Worm (Caenorhabditis elegans) whole organism, young adult: ENCODE measurements around the gene spp-20.

Source experiments
- B0019.2 ChIP-seq: fragments of 200-800 bp; sonication (Bioruptor generic); conservative IDR thresholded peaks from 2 replicates; pipeline ENCODE4 v1.3.6; 2022; ENCODE audit warnings: missing genetic modification reagents, missing genetic modification characterization, missing compliant biosample characterization
- B0261.1 ChIP-seq: sonication (generic microtip); optimal IDR thresholded peaks from 2 replicates; lab custom pipeline; 2016; ENCODE audit warnings: mild to moderate bottlenecking, missing genetic modification characterization, moderate library complexity, missing compliant biosample characterization
- C17E4.6 ChIP-seq: fragments of 200-800 bp; sonication (Bioruptor generic); IDR thresholded peaks from 2 replicates; pipeline ENCODE4 v1.3.6; 2022; ENCODE audit warnings: missing genetic modification reagents, missing genetic modification characterization, missing compliant biosample characterization
- F22D6.2 ChIP-seq: sonication (generic microtip); optimal IDR thresholded peaks from 2 replicates; lab custom pipeline; 2016; ENCODE audit warnings: mild to moderate bottlenecking, missing genetic modification characterization, missing compliant biosample characterization
- F33H1.4 ChIP-seq: fragments of 200-800 bp; sonication (Bioruptor generic); IDR thresholded peaks from 2 replicates; pipeline ENCODE4 v1.3.6; 2022; ENCODE audit warnings: missing genetic modification reagents, missing genetic modification characterization, missing compliant biosample characterization
- F39B2.1 ChIP-seq: fragments of 200-800 bp; sonication (Bioruptor generic); IDR thresholded peaks from 2 replicates; pipeline ENCODE4 v1.3.6; 2022; ENCODE audit warnings: missing genetic modification reagents, missing genetic modification characterization, missing compliant biosample characterization
- F57C9.4 ChIP-seq: sonication (generic microtip); optimal IDR thresholded peaks from 2 replicates; lab custom pipeline; 2017; ENCODE audit warnings: mild to moderate bottlenecking, missing genetic modification characterization, missing compliant biosample characterization
- K11D2.4 ChIP-seq: fragments of 200-800 bp; sonication (Bioruptor generic); IDR thresholded peaks from 2 replicates; pipeline ENCODE4 v1.3.6; 2022; ENCODE audit warnings: missing genetic modification reagents, missing genetic modification characterization, missing compliant biosample characterization
- T07F8.4 ChIP-seq: sonication (generic microtip); optimal IDR thresholded peaks from 2 replicates; lab custom pipeline; 2016; ENCODE audit warnings: mild to moderate bottlenecking, missing genetic modification characterization, moderate library complexity, missing compliant biosample characterization
- Y53F4B.3 ChIP-seq: fragments of 200-800 bp; sonication (Bioruptor generic); IDR thresholded peaks from 2 replicates; pipeline ENCODE4 v1.3.6; 2022; ENCODE audit warnings: missing genetic modification reagents, missing genetic modification characterization, missing compliant biosample characterization
- Y95B8A.8 ChIP-seq: fragments of 200-800 bp; sonication (Bioruptor generic); IDR thresholded peaks from 2 replicates; pipeline ENCODE4 v1.3.6; 2022; ENCODE audit warnings: missing genetic modification reagents, missing genetic modification characterization, missing compliant biosample characterization
- ama-1 ChIP-seq, 3 experiments: fragments of 150-350 bp in 1 of 3; sonication (generic microtip) in 2 of 3; optimal IDR thresholded peaks; 2 replicates each; lab custom pipeline; 2014 to 2018; ENCODE audit warnings: missing biosample characterization in 2 of 3, missing genetic modification characterization in 2 of 3, missing genetic modification reagents in 2 of 3
- aptf-2 ChIP-seq: fragments of 200-800 bp; sonication (Bioruptor generic); conservative IDR thresholded peaks from 2 replicates; pipeline ENCODE4 v1.3.6; 2022; ENCODE audit warnings: missing genetic modification reagents, missing genetic modification characterization, missing compliant biosample characterization
- athp-1 ChIP-seq: sonication (generic microtip); optimal IDR thresholded peaks from 2 replicates; lab custom pipeline; 2017; ENCODE audit warnings: mild to moderate bottlenecking, missing genetic modification characterization, missing compliant biosample characterization
- attf-3 ChIP-seq: fragments of 200-800 bp; sonication (Bioruptor generic); conservative IDR thresholded peaks from 2 replicates; pipeline ENCODE4 v1.3.6; 2022; ENCODE audit warnings: missing genetic modification reagents, missing genetic modification characterization, missing compliant biosample characterization
- attf-5 ChIP-seq: fragments of 200-800 bp; sonication (Bioruptor generic); optimal IDR thresholded peaks from 2 replicates; lab custom pipeline; 2018; ENCODE audit warnings: mild to moderate bottlenecking, missing genetic modification characterization, missing compliant biosample characterization
- bed-1 ChIP-seq: fragments of 200-800 bp; sonication (Bioruptor generic); IDR thresholded peaks from 2 replicates; pipeline ENCODE4 v1.3.6; 2022; ENCODE audit warnings: missing genetic modification reagents, missing genetic modification characterization, missing compliant biosample characterization
- bed-2 ChIP-seq: fragments of 200-800 bp; sonication (Bioruptor generic); IDR thresholded peaks from 2 replicates; pipeline ENCODE4 v1.3.6; 2022; ENCODE audit warnings: missing genetic modification reagents, missing genetic modification characterization, missing compliant biosample characterization
- cebp-1 ChIP-seq, 2 experiments: fragments of 200-800 bp in 1 of 2; sonication (Bioruptor generic) in 1 of 2; sonication (generic microtip) in 1 of 2; IDR thresholded peaks in 1 of 2; optimal IDR thresholded peaks in 1 of 2; 2 replicates each; pipeline versions ENCODE4 v1.3.6 to Lab custom; 2017 to 2022; ENCODE audit warnings: missing compliant biosample characterization in 2 of 2, missing genetic modification characterization in 2 of 2, mild to moderate bottlenecking in 1 of 2, missing genetic modification reagents in 1 of 2, moderate library complexity in 1 of 2
- ceh-40 ChIP-seq: fragments of 200-800 bp; sonication (Bioruptor generic); IDR thresholded peaks from 2 replicates; pipeline ENCODE4 v1.3.6; 2022; ENCODE audit warnings: missing genetic modification characterization, missing compliant biosample characterization
- ceh-79 ChIP-seq: sonication (generic microtip); optimal IDR thresholded peaks from 2 replicates; lab custom pipeline; 2017; ENCODE audit warnings: mild to moderate bottlenecking, missing genetic modification characterization, missing compliant biosample characterization
- efl-1 ChIP-seq: fragments of 150-350 bp; optimal IDR thresholded peaks from 2 replicates; lab custom pipeline; 2014; ENCODE audit warnings: missing biosample characterization, missing genetic modification reagents, missing genetic modification characterization
- egl-44 ChIP-seq: fragments of 200-800 bp; sonication (Bioruptor generic); IDR thresholded peaks from 2 replicates; pipeline ENCODE4 v1.3.6; 2022; ENCODE audit warnings: missing genetic modification reagents, missing genetic modification characterization, missing compliant biosample characterization
- egrh-3 ChIP-seq: fragments of 200-800 bp; sonication (Bioruptor generic); IDR thresholded peaks from 2 replicates; pipeline ENCODE4 v1.3.6; 2022; ENCODE audit warnings: missing genetic modification reagents, missing genetic modification characterization, missing compliant biosample characterization
- hrde-1 ChIP-seq: sonication (generic microtip); optimal IDR thresholded peaks from 2 replicates; lab custom pipeline; 2016; ENCODE audit warnings: missing genetic modification characterization, mild to moderate bottlenecking, missing compliant biosample characterization, moderate library complexity, missing genotype, missing genetic modification reagents, borderline replicate concordance
- let-526 ChIP-seq: fragments of 200-800 bp; sonication (Bioruptor generic); IDR thresholded peaks from 2 replicates; pipeline ENCODE4 v1.3.6; 2022; ENCODE audit warnings: missing genetic modification reagents, missing genetic modification characterization, missing compliant biosample characterization
- lin-35 ChIP-seq, 3 experiments: fragments of 150-350 bp in 2 of 3; sonication (generic microtip) in 1 of 3; optimal IDR thresholded peaks; 2 replicates each; lab custom pipeline; 2014 to 2018; ENCODE audit warnings: missing biosample characterization in 3 of 3, missing genetic modification characterization in 3 of 3, missing genetic modification reagents in 3 of 3
- madf-3 ChIP-seq: fragments of 200-800 bp; sonication (Bioruptor generic); IDR thresholded peaks from 2 replicates; pipeline ENCODE4 v1.3.6; 2022; ENCODE audit warnings: missing genetic modification reagents, missing genetic modification characterization, missing compliant biosample characterization
- madf-6 ChIP-seq: fragments of 200-800 bp; sonication (Bioruptor generic); IDR thresholded peaks from 2 replicates; pipeline ENCODE4 v1.3.6; 2022; ENCODE audit warnings: missing genetic modification reagents, missing genetic modification characterization, missing compliant biosample characterization
- madf-8 ChIP-seq: fragments of 200-800 bp; sonication (Bioruptor generic); conservative IDR thresholded peaks from 2 replicates; pipeline ENCODE4 v1.3.6; 2022; ENCODE audit warnings: missing genetic modification reagents, missing genetic modification characterization, missing compliant biosample characterization
- mcd-1 ChIP-seq: fragments of 200-800 bp; sonication (Bioruptor generic); IDR thresholded peaks from 2 replicates; pipeline ENCODE4 v1.3.6; 2022; ENCODE audit warnings: missing genetic modification reagents, missing genetic modification characterization, missing compliant biosample characterization
- nfya-2 ChIP-seq: fragments of 200-800 bp; sonication (Bioruptor generic); IDR thresholded peaks from 2 replicates; pipeline ENCODE4 v1.3.6; 2022; ENCODE audit warnings: missing genetic modification reagents, missing genetic modification characterization, missing compliant biosample characterization
- nhr-120 ChIP-seq: fragments of 200-800 bp; sonication (Bioruptor generic); IDR thresholded peaks from 2 replicates; pipeline ENCODE4 v1.3.6; 2022; ENCODE audit warnings: missing genetic modification characterization, missing compliant biosample characterization
- nhr-90 ChIP-seq: sonication (generic microtip); optimal IDR thresholded peaks from 2 replicates; lab custom pipeline; 2016; ENCODE audit warnings: missing genotype, mild to moderate bottlenecking, missing genetic modification characterization, missing compliant biosample characterization
- pha-4 ChIP-seq: fragments of 150-350 bp; sonication (generic microtip); optimal IDR thresholded peaks from 2 replicates; lab custom pipeline; 2014; ENCODE audit warnings: missing biosample characterization, missing genetic modification reagents, missing genetic modification characterization
- rcor-1 ChIP-seq: fragments of 200-800 bp; sonication (Bioruptor generic); IDR thresholded peaks from 2 replicates; pipeline ENCODE4 v1.3.6; 2022; ENCODE audit warnings: missing genetic modification reagents, missing genetic modification characterization, missing compliant biosample characterization
- sea-2 ChIP-seq: fragments of 200-800 bp; sonication (Bioruptor generic); IDR thresholded peaks from 2 replicates; pipeline ENCODE4 v1.3.6; 2022; ENCODE audit warnings: missing genetic modification characterization, missing compliant biosample characterization
- snpc-3.4 ChIP-seq: sonication (generic microtip); optimal IDR thresholded peaks from 2 replicates; lab custom pipeline; 2017; ENCODE audit warnings: missing genetic modification characterization, mild to moderate bottlenecking, missing compliant biosample characterization, antibody characterized with exemption, moderate library complexity, missing genotype, missing genetic modification reagents
- somi-1 ChIP-seq: fragments of 200-800 bp; sonication (Bioruptor generic); optimal IDR thresholded peaks from 2 replicates; lab custom pipeline; 2018; ENCODE audit warnings: mild to moderate bottlenecking, missing genetic modification characterization, missing compliant biosample characterization
- sptf-2 ChIP-seq: fragments of 200-800 bp; sonication (Bioruptor generic); optimal IDR thresholded peaks from 2 replicates; lab custom pipeline; 2018; ENCODE audit warnings: mild to moderate bottlenecking, missing genetic modification characterization, missing compliant biosample characterization
- tbp1 ChIP-seq: fragments of 200-800 bp; sonication (Bioruptor generic); optimal IDR thresholded peaks from 2 replicates; lab custom pipeline; 2018; ENCODE audit warnings: mild to moderate bottlenecking, missing genetic modification characterization, missing compliant biosample characterization
- xnd-1 ChIP-seq: sonication (generic microtip); optimal IDR thresholded peaks from 2 replicates; lab custom pipeline; 2016; ENCODE audit warnings: missing genotype, missing genetic modification reagents, missing genetic modification characterization, missing compliant biosample characterization
- zfh-2 ChIP-seq: fragments of 200-800 bp; sonication (Bioruptor generic); conservative IDR thresholded peaks from 2 replicates; pipeline ENCODE4 v1.3.6; 2022; ENCODE audit warnings: missing genetic modification reagents, missing genetic modification characterization, missing compliant biosample characterization
- zim-3 ChIP-seq: sonication (generic microtip); optimal IDR thresholded peaks from 2 replicates; lab custom pipeline; 2017; ENCODE audit warnings: mild to moderate bottlenecking, missing genetic modification characterization, moderate library complexity, missing compliant biosample characterization
- ztf-25 ChIP-seq: fragments of 200-800 bp; sonication (Bioruptor generic); IDR thresholded peaks from 2 replicates; pipeline ENCODE4 v1.3.6; 2022; ENCODE audit warnings: missing genetic modification reagents, missing genetic modification characterization, missing compliant biosample characterization
- ztf-26 ChIP-seq: sonication (generic microtip); optimal IDR thresholded peaks from 2 replicates; lab custom pipeline; 2017; ENCODE audit warnings: missing genetic modification characterization, missing compliant biosample characterization
- ztf-28 ChIP-seq: fragments of 200-800 bp; sonication (Bioruptor generic); IDR thresholded peaks from 2 replicates; pipeline ENCODE4 v1.3.6; 2022; ENCODE audit warnings: missing genetic modification reagents, missing genetic modification characterization, missing compliant biosample characterization

spp-20 gene

DNA sequence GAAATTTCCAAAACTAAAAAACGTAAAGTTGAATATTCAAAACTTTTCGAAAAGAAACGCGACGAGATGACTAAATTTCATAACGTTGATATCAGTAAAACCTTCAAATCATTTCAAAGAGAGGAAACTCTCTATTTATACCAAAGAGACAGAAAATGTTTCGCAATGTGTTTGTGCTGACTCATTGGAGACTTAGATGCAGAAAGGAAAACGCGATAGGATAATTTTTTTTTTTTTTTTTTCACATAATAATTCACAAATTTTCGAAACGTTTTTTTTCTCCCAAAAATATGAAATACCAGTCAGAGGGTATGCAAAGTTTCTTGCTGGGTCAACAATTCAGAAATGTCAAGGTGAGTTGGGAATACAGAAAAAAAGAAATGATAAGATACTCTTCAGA is 48.2 kb upstream of the spp-20 start (continued):
- TF ChIP-seq madf-6, result peak; percentile 29; the same call in 1 of the 2 replicates
- TF ChIP-seq let-526, result no peak
- TF ChIP-seq egrh-3 (GFP tag; lab: Robert Waterston, UW), result no peak
- peak; percentile 10 for TF ChIP-seq sptf-2 (GFP tag; lab: Kevin White, UChicago)
- TF ChIP-seq F39B2.1 (GFP tag; lab: Robert Waterston, UW), result 0 out of 2 replicates have a peak, but pooled peaks have one; percentile 44
- TF ChIP-seq efl-1 (GFP tag; lab: Kevin White, UChicago), result no peak
- no peak for TF ChIP-seq K11D2.4 (GFP tag; lab: Robert Waterston, UW)
- peak; percentile 51 for TF ChIP-seq attf-5
- TF ChIP-seq B0261.1 (tag; lab: Kevin White, UChicago), result no peak
- no peak for TF ChIP-seq Y53F4B.3
- no peak for TF ChIP-seq snpc-3.4 (tag; lab: Kevin White, UChicago)
- 0 out of 2 replicates have a peak, but pooled peaks have one; percentile 45 for TF ChIP-seq madf-3 (GFP tag; lab: Robert Waterston, UW)
- TF ChIP-seq C17E4.6 (GFP tag; lab: Robert Waterston, UW), result no peak
- TF ChIP-seq bed-1 (GFP tag; lab: Robert Waterston, UW), result no peak
- TF ChIP-seq Y95B8A.8 (GFP tag; lab: Robert Waterston, UW), result no peak
- TF ChIP-seq nfya-2 (GFP tag; lab: Robert Waterston, UW), result 0 out of 2 replicates have a peak, but pooled peaks have one; percentile 36
- TF ChIP-seq zfh-2, result no peak
- no peak for TF ChIP-seq mcd-1 (GFP tag; lab: Robert Waterston, UW)
- no peak for TF ChIP-seq ztf-25 (GFP tag; lab: Robert Waterston, UW)
- no peak for TF ChIP-seq ztf-28 (GFP tag; lab: Robert Waterston, UW)
- TF ChIP-seq attf-3, result no peak
- TF ChIP-seq ztf-26 (tag; lab: Kevin White, UChicago), result no peak
- TF ChIP-seq lin-35 (GFP tag; optimal IDR thresholded peaks at IDR 0.05; lab: Kevin White, UChicago), result peak in 1 of 3 experiments; percentile 18
- no peak for TF ChIP-seq ceh-40 (GFP tag; lab: Robert Waterston, UW)
- no peak for TF ChIP-seq ama-1 (optimal IDR thresholded peaks at IDR 0.05; lab: Kevin White, UChicago)
- no peak for TF ChIP-seq ama-1 (GFP tag; optimal IDR thresholded peaks at IDR 0.05; lab: Kevin White, UChicago)
- peak; percentile 83 for TF ChIP-seq cebp-1 (GFP tag; IDR thresholded peaks at IDR 0.05; lab: Robert Waterston, UW)
- peak; percentile 96 for TF ChIP-seq cebp-1 (tag; optimal IDR thresholded peaks at IDR 0.05; lab: Kevin White, UChicago)
- TF ChIP-seq hrde-1 (tag; lab: Kevin White, UChicago), result peak; percentile 37
- TF ChIP-seq tbp1 (GFP tag; lab: Kevin White, UChicago), result peak; percentile 25
- TF ChIP-seq xnd-1 (tag; lab: Kevin White, UChicago), result no peak
- TF ChIP-seq ceh-79 (tag; lab: Kevin White, UChicago), result no peak
- no peak for TF ChIP-seq nhr-90 (tag; lab: Kevin White, UChicago)
- no peak for TF ChIP-seq athp-1 (tag; lab: Kevin White, UChicago)
- TF ChIP-seq, all 124 proteins: peak for 13

DNA sequence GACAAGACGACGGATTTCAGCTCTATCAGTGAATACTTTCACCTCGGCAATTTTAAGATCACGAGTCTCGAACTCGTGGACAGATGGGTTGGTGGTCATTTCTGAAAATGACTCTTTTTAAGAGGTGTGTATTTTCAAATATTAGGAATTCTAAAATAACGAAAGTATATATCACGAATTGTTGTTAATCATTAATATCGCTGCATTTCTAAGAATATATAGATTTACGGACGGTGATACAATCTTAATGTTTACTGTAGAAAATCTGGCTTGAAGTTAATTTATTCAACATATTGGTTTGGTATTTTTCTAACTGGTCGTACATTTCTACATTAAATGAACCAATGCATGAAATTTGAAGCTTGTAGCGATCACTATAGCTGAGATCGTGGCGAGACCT is 47.3 kb upstream of the spp-20 start, which contains the start of gene ZK1055.7:
Gene ZK1055.7, minus strand, starts transcription at position 101 of the 400 bp plus-strand sequence.
- no peak for TF ChIP-seq bed-2
- TF ChIP-seq somi-1 (GFP tag; lab: Kevin White, UChicago), result no peak
- TF ChIP-seq F33H1.4 (GFP tag; lab: Robert Waterston, UW), result no peak
- TF ChIP-seq F57C9.4, result no peak
- no peak for TF ChIP-seq egl-44 (GFP tag; lab: Robert Waterston, UW)
- TF ChIP-seq aptf-2 (GFP tag; lab: Robert Waterston, UW), result no peak
- TF ChIP-seq nhr-120 (GFP tag; lab: Robert Waterston, UW), result no peak
- no peak for TF ChIP-seq B0019.2 (GFP tag; lab: Robert Waterston, UW)
- no peak for TF ChIP-seq rcor-1 (GFP tag; lab: Robert Waterston, UW)
- TF ChIP-seq pha-4, result no peak
- no peak for TF ChIP-seq sea-2 (GFP tag; lab: Robert Waterston, UW)
- no peak for TF ChIP-seq F22D6.2 (tag; lab: Kevin White, UChicago)
- TF ChIP-seq xnd-1 (tag; lab: Kevin White, UChicago), result no peak
- no peak for TF ChIP-seq madf-8 (GFP tag; lab: Robert Waterston, UW)
- no peak for TF ChIP-seq attf-5
- TF ChIP-seq zim-3, result no peak
- TF ChIP-seq egrh-3 (GFP tag; lab: Robert Waterston, UW), result no peak
- no peak for TF ChIP-seq T07F8.4 (tag; lab: Kevin White, UChicago)
